Worm (Caenorhabditis elegans) whole organism, L3 larva: ENCODE data around the gene ceph-41.

Source experiments
- R02D3.7 ChIP-seq: fragments of 150-350 bp; optimal IDR thresholded peaks from 2 replicates; lab custom pipeline; 2014; ENCODE audit warnings: missing biosample characterization, missing genetic modification characterization
- ZK546.5 ChIP-seq: sonication (generic microtip); optimal IDR thresholded peaks from 2 replicates; lab custom pipeline; 2017; ENCODE audit warnings: missing biosample characterization, missing genetic modification characterization
- aly-2 ChIP-seq: fragments of 150-350 bp; optimal IDR thresholded peaks from 2 replicates; lab custom pipeline; 2014; ENCODE audit warnings: missing biosample characterization, missing genetic modification characterization
- ama-1 ChIP-seq: fragments of 150-350 bp; optimal IDR thresholded peaks from 2 replicates; lab custom pipeline; 2018
- ceh-16 ChIP-seq: sonication (generic microtip); optimal IDR thresholded peaks from 2 replicates; lab custom pipeline; 2017; ENCODE audit warnings: missing biosample characterization, missing genetic modification characterization
- ceh-28 ChIP-seq: fragments of 150-350 bp; optimal IDR thresholded peaks from 2 replicates; lab custom pipeline; 2014; ENCODE audit warnings: missing biosample characterization, missing genetic modification reagents, missing genetic modification characterization
- ceh-82 ChIP-seq: fragments of 150-350 bp; optimal IDR thresholded peaks from 2 replicates; lab custom pipeline; 2014; ENCODE audit warnings: missing biosample characterization, missing genetic modification characterization
- ceh-9 ChIP-seq: sonication (generic microtip); optimal IDR thresholded peaks from 2 replicates; lab custom pipeline; 2018; ENCODE audit warnings: missing biosample characterization, missing genetic modification characterization
- daf-12 ChIP-seq: fragments of 150-350 bp; optimal IDR thresholded peaks from 2 replicates; lab custom pipeline; 2014; ENCODE audit warnings: missing biosample characterization, missing genetic modification reagents, missing genetic modification characterization
- egl-27 ChIP-seq: sonication (generic microtip); optimal IDR thresholded peaks from 4 replicates; lab custom pipeline; 2017; ENCODE audit warnings: missing biosample characterization, missing genetic modification reagents, missing genetic modification characterization
- egl-5 ChIP-seq: fragments of 150-350 bp; optimal IDR thresholded peaks from 2 replicates; lab custom pipeline; 2017; ENCODE audit warnings: missing biosample characterization, missing genetic modification reagents, missing genetic modification characterization, inconsistent platforms
- elt-1 ChIP-seq: fragments of 150-350 bp; optimal IDR thresholded peaks from 2 replicates; lab custom pipeline; 2014; ENCODE audit warnings: missing biosample characterization, missing genetic modification characterization
- elt-2 ChIP-seq: sonication (generic microtip); optimal IDR thresholded peaks from 2 replicates; lab custom pipeline; 2016; ENCODE audit warnings: missing genetic modification reagents, mild to moderate bottlenecking, missing genetic modification characterization, missing compliant biosample characterization
- elt-3 ChIP-seq, 3 experiments: fragments of 150-350 bp in 1 of 3; sonication (generic microtip) in 2 of 3; optimal IDR thresholded peaks; 2 replicates in 2 of 3; 4 replicates in 1 of 3; lab custom pipeline; 2014 to 2017; ENCODE audit warnings: missing biosample characterization in 3 of 3, missing genetic modification characterization in 3 of 3
- eor-1 ChIP-seq, 2 experiments: fragments of 150-350 bp; optimal IDR thresholded peaks; 2 replicates each; lab custom pipeline; 2014 to 2018; ENCODE audit warnings: missing biosample characterization in 2 of 2, missing genetic modification characterization in 2 of 2
- fkh-10 ChIP-seq: sonication (generic microtip); optimal IDR thresholded peaks from 2 replicates; lab custom pipeline; 2017; ENCODE audit warnings: missing biosample characterization, missing genetic modification reagents, missing genetic modification characterization
- fkh-2 ChIP-seq: fragments of 150-350 bp; optimal IDR thresholded peaks from 2 replicates; lab custom pipeline; 2014; ENCODE audit warnings: missing biosample characterization, missing genetic modification reagents, missing genetic modification characterization
- fos-1 ChIP-seq: fragments of 150-350 bp; optimal IDR thresholded peaks from 2 replicates; lab custom pipeline; 2014; ENCODE audit warnings: missing biosample characterization, missing genetic modification characterization
- hmg-11 ChIP-seq: sonication (generic microtip); optimal IDR thresholded peaks from 2 replicates; lab custom pipeline; 2016; ENCODE audit warnings: missing genetic modification characterization, missing compliant biosample characterization
- jun-1 ChIP-seq: fragments of 150-350 bp; optimal IDR thresholded peaks from 2 replicates; lab custom pipeline; 2014; ENCODE audit warnings: missing biosample characterization, missing genetic modification reagents, missing genetic modification characterization
- lin-15B ChIP-seq: fragments of 150-350 bp; optimal IDR thresholded peaks from 2 replicates; lab custom pipeline; 2014; ENCODE audit warnings: missing biosample characterization, missing genetic modification characterization
- lin-39 ChIP-seq: fragments of 150-350 bp; optimal IDR thresholded peaks from 2 replicates; lab custom pipeline; 2018; ENCODE audit warnings: missing biosample characterization, missing genetic modification reagents, missing genetic modification characterization
- lsy-12 ChIP-seq: sonication (generic microtip); optimal IDR thresholded peaks from 2 replicates; lab custom pipeline; 2016; ENCODE audit warnings: mild to moderate bottlenecking, missing genetic modification characterization, missing compliant biosample characterization
- mdl-1 ChIP-seq: fragments of 150-350 bp; optimal IDR thresholded peaks from 2 replicates; lab custom pipeline; 2014; ENCODE audit warnings: missing biosample characterization, missing genetic modification characterization
- mml-1 ChIP-seq: fragments of 150-350 bp; sonication (generic microtip); optimal IDR thresholded peaks from 3 replicates; lab custom pipeline; 2014; ENCODE audit warnings: missing biosample characterization, missing genetic modification characterization
- nfya-1 ChIP-seq: sonication (generic microtip); optimal IDR thresholded peaks from 2 replicates; lab custom pipeline; 2017; ENCODE audit warnings: missing genetic modification characterization, mild to moderate bottlenecking, missing compliant biosample characterization, antibody characterized with exemption, moderate library complexity; ENCODE audit not compliant: insufficient read depth
- nhr-11 ChIP-seq: fragments of 150-350 bp; optimal IDR thresholded peaks from 2 replicates; lab custom pipeline; 2014; ENCODE audit warnings: missing biosample characterization, missing genetic modification characterization
- nhr-12 ChIP-seq: fragments of 150-350 bp; optimal IDR thresholded peaks from 2 replicates; lab custom pipeline; 2014; ENCODE audit warnings: missing biosample characterization, missing genetic modification characterization
- nhr-23 ChIP-seq: fragments of 150-350 bp; optimal IDR thresholded peaks from 2 replicates; lab custom pipeline; 2014; ENCODE audit warnings: missing biosample characterization, missing genetic modification reagents, missing genetic modification characterization
- nhr-237 ChIP-seq: fragments of 150-350 bp; optimal IDR thresholded peaks from 2 replicates; lab custom pipeline; 2014; ENCODE audit warnings: missing biosample characterization, missing genetic modification characterization
- nhr-25 ChIP-seq: sonication (generic microtip); optimal IDR thresholded peaks from 2 replicates; lab custom pipeline; 2017; ENCODE audit warnings: missing biosample characterization, missing genetic modification characterization
- nhr-28 ChIP-seq: fragments of 150-350 bp; optimal IDR thresholded peaks from 2 replicates; lab custom pipeline; 2014; ENCODE audit warnings: missing biosample characterization, missing genetic modification characterization
- nhr-43 ChIP-seq: sonication (generic microtip); optimal IDR thresholded peaks from 2 replicates; lab custom pipeline; 2016; ENCODE audit warnings: mild to moderate bottlenecking, missing genetic modification characterization, missing compliant biosample characterization; ENCODE audit not compliant: poor library complexity, severe bottlenecking
- nhr-67 ChIP-seq: fragments of 150-350 bp; optimal IDR thresholded peaks from 2 replicates; lab custom pipeline; 2014; ENCODE audit warnings: missing biosample characterization, missing genetic modification characterization
- nhr-76 ChIP-seq: fragments of 150-350 bp; sonication (generic microtip); optimal IDR thresholded peaks from 5 replicates; lab custom pipeline; 2014; ENCODE audit warnings: missing biosample characterization, missing genetic modification characterization
- nhr-77 ChIP-seq: fragments of 150-350 bp; optimal IDR thresholded peaks from 2 replicates; lab custom pipeline; 2014; ENCODE audit warnings: missing biosample characterization, missing genetic modification characterization
- pha-4 ChIP-seq: fragments of 150-350 bp; optimal IDR thresholded peaks from 2 replicates; lab custom pipeline; 2014; ENCODE audit warnings: missing biosample characterization, missing genetic modification reagents, missing genetic modification characterization
- pqm-1 ChIP-seq: fragments of 150-350 bp; optimal IDR thresholded peaks from 2 replicates; lab custom pipeline; 2017; ENCODE audit warnings: missing biosample characterization, missing genetic modification characterization, inconsistent platforms
- sea-2 ChIP-seq: fragments of 150-350 bp; sonication (generic microtip); optimal IDR thresholded peaks from 4 replicates; lab custom pipeline; 2014; ENCODE audit warnings: missing biosample characterization, missing genetic modification reagents, missing genetic modification characterization
- skn-1 ChIP-seq: fragments of 150-350 bp; optimal IDR thresholded peaks from 2 replicates; lab custom pipeline; 2014; ENCODE audit warnings: missing biosample characterization, missing genetic modification characterization
- snpc-4 ChIP-seq: fragments of 150-350 bp; optimal IDR thresholded peaks from 2 replicates; lab custom pipeline; 2014; ENCODE audit warnings: missing biosample characterization, missing genetic modification characterization
- tbx-2 ChIP-seq: sonication (generic microtip); optimal IDR thresholded peaks from 2 replicates; lab custom pipeline; 2016; ENCODE audit warnings: mild to moderate bottlenecking, missing genetic modification characterization, missing compliant biosample characterization
- unc-39 ChIP-seq: sonication (generic microtip); optimal IDR thresholded peaks from 4 replicates; lab custom pipeline; 2017; ENCODE audit warnings: missing biosample characterization, missing genetic modification characterization
- unc-62 ChIP-seq: fragments of 150-350 bp; sonication (generic microtip); optimal IDR thresholded peaks from 4 replicates; lab custom pipeline; 2014; ENCODE audit warnings: missing biosample characterization, missing genetic modification reagents, missing genetic modification characterization
- zag-1 ChIP-seq: fragments of 150-350 bp; optimal IDR thresholded peaks from 2 replicates; lab custom pipeline; 2014; ENCODE audit warnings: missing biosample characterization, missing genetic modification characterization
- ztf-11 ChIP-seq: fragments of 150-350 bp; optimal IDR thresholded peaks from 2 replicates; lab custom pipeline; 2014; ENCODE audit warnings: missing biosample characterization, missing genetic modification characterization
- ztf-4 ChIP-seq: fragments of 150-350 bp; optimal IDR thresholded peaks from 2 replicates; lab custom pipeline; 2014; ENCODE audit warnings: missing biosample characterization, missing genetic modification characterization

ceph-41 gene

ce11 chrIV:8107502-8107901, 19.5 kb upstream of the ceph-41 start, which contains the start of gene rabs-5:
TSS of gene rabs-5 (minus strand) at chrIV:8107602.
- TF ChIP-seq aly-2 (tag; lab: Kevin White, UChicago) (no peak), zag-1 (no peak), nfya-1 (tag; lab: Kevin White, UChicago) (no peak), elt-3 (tag; optimal IDR thresholded peaks at IDR 0.05; lab: Kevin White, UChicago) (no peak), ceh-9 (tag; lab: Kevin White, UChicago) (no peak), mdl-1 (tag; lab: Kevin White, UChicago) (no peak), elt-2 (no peak), ztf-4 (tag; lab: Kevin White, UChicago) (no peak), nhr-23 (tag; lab: Kevin White, UChicago) (no peak), elt-1 (tag; lab: Kevin White, UChicago) (no peak)

ce11 chrIV:8112187-8112586, 14.8 kb upstream of the ceph-41 start, which contains the start of gene Y42H9AR.4:
TSS of gene Y42H9AR.4 (minus strand) at chrIV:8112218.
- TF ChIP-seq nhr-28 (tag; lab: Kevin White, UChicago), result no peak
- TF ChIP-seq mml-1, result no peak
- TF ChIP-seq mdl-1 (tag; lab: Kevin White, UChicago), result no peak
- TF ChIP-seq ceh-82, result no peak
- no peak for TF ChIP-seq elt-3 (tag; optimal IDR thresholded peaks at IDR 0.05; lab: Kevin White, UChicago)
- TF ChIP-seq lin-39 (tag; lab: Kevin White, UChicago), result no peak
- no peak for TF ChIP-seq nhr-76 (tag; lab: Kevin White, UChicago)
- TF ChIP-seq ZK546.5 (tag; lab: Kevin White, UChicago), result no peak
- TF ChIP-seq tbx-2 (tag; lab: Kevin White, UChicago), result no peak
- no peak for TF ChIP-seq eor-1 (tag; optimal IDR thresholded peaks at IDR 0.05; lab: Kevin White, UChicago)
- no peak for TF ChIP-seq nhr-12
- TF ChIP-seq ceh-9 (tag; lab: Kevin White, UChicago), result no peak
- no peak for TF ChIP-seq nhr-77
- no peak for TF ChIP-seq lsy-12 (tag; lab: Kevin White, UChicago)
- TF ChIP-seq ama-1 (lab: Kevin White, UChicago), result no peak
- no peak for TF ChIP-seq daf-12
- TF ChIP-seq ceh-16 (tag; lab: Kevin White, UChicago), result no peak
- TF ChIP-seq R02D3.7 (tag; lab: Kevin White, UChicago), result no peak
- TF ChIP-seq nhr-43 (tag; lab: Kevin White, UChicago), result peak; percentile 27
- peak; percentile 33 for TF ChIP-seq pha-4
- TF ChIP-seq unc-62 (GFP tag; lab: Kevin White, UChicago), result no peak
- TF ChIP-seq nfya-1 (tag; lab: Kevin White, UChicago), result peak; percentile 45
- peak; percentile 17 for TF ChIP-seq ceh-28 (tag; lab: Kevin White, UChicago)
- TF ChIP-seq elt-1 (tag; lab: Kevin White, UChicago), result no peak
- TF ChIP-seq jun-1, result no peak
- no peak for TF ChIP-seq ztf-4 (tag; lab: Kevin White, UChicago)
- no peak for TF ChIP-seq nhr-11 (tag; lab: Kevin White, UChicago)
- no peak for TF ChIP-seq fkh-10 (GFP tag; lab: Kevin White, UChicago)
- TF ChIP-seq unc-39, result no peak
- TF ChIP-seq lin-15B (tag; lab: Kevin White, UChicago), result no peak
- TF ChIP-seq nhr-23 (tag; lab: Kevin White, UChicago), result peak; percentile 30
- TF ChIP-seq nhr-67 (tag; lab: Kevin White, UChicago), result no peak
- TF ChIP-seq zag-1, result no peak
- no peak for TF ChIP-seq egl-27 (tag; lab: Kevin White, UChicago)
- TF ChIP-seq nhr-25 (tag; lab: Kevin White, UChicago), result no peak
- TF ChIP-seq fkh-2 (tag; lab: Kevin White, UChicago), result no peak
- TF ChIP-seq nhr-237 (tag; lab: Kevin White, UChicago), result no peak
- TF ChIP-seq skn-1 (tag; lab: Kevin White, UChicago), result no peak
- no peak for TF ChIP-seq ztf-11 (tag; lab: Kevin White, UChicago)
- TF ChIP-seq egl-5, result peak; percentile 45
- peak; percentile 62 for TF ChIP-seq snpc-4 (tag; lab: Kevin White, UChicago)
- TF ChIP-seq fos-1, result no peak
- TF ChIP-seq aly-2 (tag; lab: Kevin White, UChicago), result no peak
- TF ChIP-seq sea-2 (GFP tag; lab: Kevin White, UChicago), result no peak
- TF ChIP-seq hmg-11, result peak; percentile 40
- TF ChIP-seq elt-2, result peak; percentile 39
- peak; percentile 18 for TF ChIP-seq pqm-1 (tag; lab: Kevin White, UChicago)
